Worm (Caenorhabditis elegans): Measurements from ENCODE around the gene fipr-28.
"Not testable (repeated sequence)": the region's sequence is repeated elsewhere in the genome, so short reads cannot be mapped to it uniquely, and the experiment has no call there.

The fipr-28 gene

ce11 chrIV:16627676-16628075 lies at the start of gene fipr-28:
TSS of gene fipr-28 (plus strand) at chrIV:16627976.
- TF ChIP-seq tra-4 (tag; optimal IDR thresholded peaks at IDR 0.05), result no peak
- TF ChIP-seq scrt-1 (GFP tag; IDR thresholded peaks at IDR 0.05), result no peak
- no peak for TF ChIP-seq flt-1 (GFP tag; IDR thresholded peaks at IDR 0.05)
- TF ChIP-seq hnd-1 (tag; optimal IDR thresholded peaks at IDR 0.05), result no peak
- no peak for TF ChIP-seq B0310.2 (tag; optimal IDR thresholded peaks at IDR 0.05)
- no peak for TF ChIP-seq aly-1 (tag; optimal IDR thresholded peaks at IDR 0.05)
- no peak for TF ChIP-seq pes-1 (GFP tag; IDR thresholded peaks at IDR 0.05)
- no peak for TF ChIP-seq tbx-37 (GFP tag; conservative IDR thresholded peaks at IDR 0.05)
- no peak for TF ChIP-seq tbx-11 (GFP tag; IDR thresholded peaks at IDR 0.05)
- TF ChIP-seq ets-7 (tag; optimal IDR thresholded peaks at IDR 0.05), result no peak
- no peak for TF ChIP-seq hmg-4 (GFP tag; optimal IDR thresholded peaks at IDR 0.05)
- TF ChIP-seq sea-1 (GFP tag; conservative IDR thresholded peaks at IDR 0.05), result no peak
- TF ChIP-seq ceh-13 (GFP tag; optimal IDR thresholded peaks at IDR 0.05), result no peak
- TF ChIP-seq ama-1 (optimal IDR thresholded peaks at IDR 0.05), result no peak
- TF ChIP-seq F13C5.2 (tag; optimal IDR thresholded peaks at IDR 0.05), result no peak

ce11 chrIV:16578449-16578848 lies 49.3 kb upstream of the fipr-28 start, which contains the start of gene Y51H4A.8:
TSS of gene Y51H4A.8 (minus strand) at chrIV:16578549.
- TF ChIP-seq scrt-1 (GFP tag; IDR thresholded peaks at IDR 0.05), result no peak

- TF ChIP-seq flt-1 (GFP tag; IDR thresholded peaks at IDR 0.05) (no peak), aly-1 (tag; optimal IDR thresholded peaks at IDR 0.05) (no peak), tbx-37 (GFP tag; conservative IDR thresholded peaks at IDR 0.05) (no peak), tra-4 (tag; optimal IDR thresholded peaks at IDR 0.05) (no peak), B0310.2 (tag; optimal IDR thresholded peaks at IDR 0.05) (no peak), hnd-1 (tag; optimal IDR thresholded peaks at IDR 0.05) (no peak), ama-1 (optimal IDR thresholded peaks at IDR 0.05) (no peak), ets-7 (tag; optimal IDR thresholded peaks at IDR 0.05) (no peak), ceh-36 (tag; optimal IDR thresholded peaks at IDR 0.05) (no peak), hmbx-1 (tag; optimal IDR thresholded peaks at IDR 0.05) (no peak), ceh-13 (GFP tag; optimal IDR thresholded peaks at IDR 0.05) (no peak), scrt-1 (GFP tag; IDR thresholded peaks at IDR 0.05) (no peak), F13C5.2 (tag; optimal IDR thresholded peaks at IDR 0.05) (no peak), tbx-11 (GFP tag; IDR thresholded peaks at IDR 0.05) (no peak), sea-1 (GFP tag; conservative IDR thresholded peaks at IDR 0.05) (no peak), pes-1 (GFP tag; IDR thresholded peaks at IDR 0.05) (no peak), hmg-4 (GFP tag; optimal IDR thresholded peaks at IDR 0.05) (no peak)
These were observed 26.2 kb upstream of the fipr-28 start for ce11 chrIV:16601599-16601998.

ce11 chrIV:16602676-16603075 lies 25.1 kb upstream of the fipr-28 start, which contains the start of gene col-137:
TSS of gene col-137 (minus strand) at chrIV:16602776.
- TF ChIP-seq hnd-1 (tag; optimal IDR thresholded peaks at IDR 0.05) (no peak), ama-1 (optimal IDR thresholded peaks at IDR 0.05) (no peak), pes-1 (GFP tag; IDR thresholded peaks at IDR 0.05) (no peak), hmg-4 (GFP tag; optimal IDR thresholded peaks at IDR 0.05) (no peak), ceh-13 (GFP tag; optimal IDR thresholded peaks at IDR 0.05) (no peak), tbx-37 (GFP tag; conservative IDR thresholded peaks at IDR 0.05) (no peak), hmbx-1 (tag; optimal IDR thresholded peaks at IDR 0.05) (no peak)

ce11 chrIV:16615122-16615521 lies 12.7 kb upstream of the fipr-28 start:
- TF ChIP-seq flt-1 (GFP tag; IDR thresholded peaks at IDR 0.05) (peak; percentile 42; the same call in 1 of the 2 replicates), pes-1 (GFP tag; IDR thresholded peaks at IDR 0.05) (peak; percentile 46; the same call in 1 of the 2 replicates)

- TF ChIP-seq ceh-36 (tag; optimal IDR thresholded peaks at IDR 0.05) (no peak), ceh-13 (GFP tag; optimal IDR thresholded peaks at IDR 0.05) (no peak), tbx-37 (GFP tag; conservative IDR thresholded peaks at IDR 0.05) (no peak), F13C5.2 (tag; optimal IDR thresholded peaks at IDR 0.05) (no peak), hmbx-1 (tag; optimal IDR thresholded peaks at IDR 0.05) (no peak), tbx-11 (GFP tag; IDR thresholded peaks at IDR 0.05) (no peak), tra-4 (tag; optimal IDR thresholded peaks at IDR 0.05) (no peak), scrt-1 (GFP tag; IDR thresholded peaks at IDR 0.05) (no peak), flt-1 (GFP tag; IDR thresholded peaks at IDR 0.05) (no peak), B0310.2 (tag; optimal IDR thresholded peaks at IDR 0.05) (no peak), ets-7 (tag; optimal IDR thresholded peaks at IDR 0.05) (no peak), pes-1 (GFP tag; IDR thresholded peaks at IDR 0.05) (no peak), ama-1 (optimal IDR thresholded peaks at IDR 0.05) (no peak), aly-1 (tag; optimal IDR thresholded peaks at IDR 0.05) (no peak), hmg-4 (GFP tag; optimal IDR thresholded peaks at IDR 0.05) (no peak)
These were observed 5.3 kb upstream of the fipr-28 start for ce11 chrIV:16622522-16622921.

ce11 chrIV:16625909-16626308 lies 1.9 kb upstream of the fipr-28 start, which contains the start of gene fip-7:
TSS of gene fip-7 (plus strand) at chrIV:16626209.
- TF ChIP-seq tbx-11 (GFP tag; IDR thresholded peaks at IDR 0.05); ets-7 (tag; optimal IDR thresholded peaks at IDR 0.05); tra-4 (tag; optimal IDR thresholded peaks at IDR 0.05): not testable (repeated sequence)

ce11 chrIV:16629090-16629489 lies 1.3 kb downstream of the fipr-28 start, which contains the start of gene Y51H4A.936:
TSS of gene Y51H4A.936 (plus strand) at chrIV:16629390.
- TF ChIP-seq ama-1 (optimal IDR thresholded peaks at IDR 0.05) (no peak), pes-1 (GFP tag; IDR thresholded peaks at IDR 0.05) (no peak), tbx-37 (GFP tag; conservative IDR thresholded peaks at IDR 0.05) (no peak), tbx-11 (GFP tag; IDR thresholded peaks at IDR 0.05) (no peak), hmbx-1 (tag; optimal IDR thresholded peaks at IDR 0.05) (no peak), F13C5.2 (tag; optimal IDR thresholded peaks at IDR 0.05) (no peak), tra-4 (tag; optimal IDR thresholded peaks at IDR 0.05) (no peak), hmg-4 (GFP tag; optimal IDR thresholded peaks at IDR 0.05) (no peak), hnd-1 (tag; optimal IDR thresholded peaks at IDR 0.05) (no peak), ets-7 (tag; optimal IDR thresholded peaks at IDR 0.05) (no peak)

Data from whole organism, early embryonic.